Worm (Caenorhabditis elegans) whole organism, L1 larva: ENCODE results near the gene stdh-3.

ENCODE experiments used
- F16B12.6 ChIP-seq: fragments of 150-350 bp; optimal IDR thresholded peaks from 2 replicates; lab custom pipeline; 2014; ENCODE audit warnings: missing biosample characterization, missing genetic modification characterization
- Y116A8C.19 ChIP-seq: sonication (generic microtip); optimal IDR thresholded peaks from 2 replicates; lab custom pipeline; 2016; ENCODE audit warnings: missing compliant biosample characterization, missing genetic modification characterization, borderline replicate concordance
- aha-1 ChIP-seq: fragments of 150-350 bp; optimal IDR thresholded peaks from 2 replicates; lab custom pipeline; 2014; ENCODE audit warnings: missing biosample characterization, missing genetic modification characterization
- ama-1 ChIP-seq: fragments of 150-350 bp; optimal IDR thresholded peaks from 2 replicates; lab custom pipeline; 2014
- blmp-1 ChIP-seq: fragments of 150-350 bp; optimal IDR thresholded peaks from 2 replicates; lab custom pipeline; 2014; ENCODE audit warnings: missing biosample characterization, missing genetic modification characterization
- dsc-1 ChIP-seq: sonication (generic microtip); optimal IDR thresholded peaks from 2 replicates; lab custom pipeline; 2016; ENCODE audit warnings: mild to moderate bottlenecking, missing genetic modification characterization, missing compliant biosample characterization
- efl-3 ChIP-seq: fragments of 200-800 bp; sonication (Bioruptor generic); optimal IDR thresholded peaks from 2 replicates; lab custom pipeline; 2018; ENCODE audit warnings: mild to moderate bottlenecking, missing genetic modification characterization, missing compliant biosample characterization
- elt-3 ChIP-seq, 6 experiments: fragments of 150-350 bp in 1 of 6; sonication (generic microtip); optimal IDR thresholded peaks; 2 replicates each; lab custom pipeline; 2017 to 2018; ENCODE audit warnings: missing biosample characterization in 6 of 6, missing genetic modification characterization in 6 of 6, inconsistent platforms in 1 of 6
- ets-5 ChIP-seq: fragments of 200-800 bp; sonication (Bioruptor generic); IDR thresholded peaks from 2 replicates; pipeline ENCODE4 v1.3.6; 2022; ENCODE audit warnings: missing genetic modification characterization, missing compliant biosample characterization
- fkh-10 ChIP-seq: sonication (generic microtip); optimal IDR thresholded peaks from 2 replicates; lab custom pipeline; 2017; ENCODE audit warnings: missing biosample characterization, missing genetic modification reagents, missing genetic modification characterization
- fkh-8 ChIP-seq: sonication (generic microtip); optimal IDR thresholded peaks from 2 replicates; lab custom pipeline; 2016; ENCODE audit warnings: mild to moderate bottlenecking, missing genetic modification characterization, missing compliant biosample characterization
- fos-1 ChIP-seq: fragments of 150-350 bp; optimal IDR thresholded peaks from 2 replicates; lab custom pipeline; 2014; ENCODE audit warnings: missing biosample characterization, missing genetic modification characterization
- grh-1 ChIP-seq: fragments of 200-800 bp; sonication (Bioruptor generic); IDR thresholded peaks from 2 replicates; pipeline ENCODE4 v1.3.6; 2022; ENCODE audit warnings: missing genetic modification reagents, missing genetic modification characterization, missing compliant biosample characterization
- hlh-17 ChIP-seq: fragments of 200-800 bp; sonication (Bioruptor generic); optimal IDR thresholded peaks from 2 replicates; lab custom pipeline; 2018; ENCODE audit warnings: missing genetic modification characterization, mild to moderate bottlenecking, missing compliant biosample characterization, moderate library complexity, borderline replicate concordance
- hlh-4 ChIP-seq: sonication (generic microtip); optimal IDR thresholded peaks from 2 replicates; lab custom pipeline; 2016; ENCODE audit warnings: mild to moderate bottlenecking, missing genetic modification characterization, missing compliant biosample characterization
- hpl-2 ChIP-seq: fragments of 150-350 bp; optimal IDR thresholded peaks from 2 replicates; lab custom pipeline; 2014; ENCODE audit warnings: missing biosample characterization, missing genetic modification reagents, missing genetic modification characterization
- jun-1 ChIP-seq: fragments of 150-350 bp; optimal IDR thresholded peaks from 2 replicates; lab custom pipeline; 2014; ENCODE audit warnings: missing biosample characterization, missing genetic modification reagents, missing genetic modification characterization
- lin-14 ChIP-seq: fragments of 200-800 bp; sonication (Bioruptor generic); optimal IDR thresholded peaks from 2 replicates; lab custom pipeline; 2018; ENCODE audit warnings: mild to moderate bottlenecking, missing genetic modification characterization, moderate library complexity, missing compliant biosample characterization
- lin-15B ChIP-seq: fragments of 150-350 bp; sonication (generic microtip); optimal IDR thresholded peaks from 3 replicates; lab custom pipeline; 2014; ENCODE audit warnings: missing biosample characterization, missing genetic modification characterization
- lin-35 ChIP-seq, 2 experiments: fragments of 150-350 bp; optimal IDR thresholded peaks; 2 replicates each; lab custom pipeline; 2014; ENCODE audit warnings: missing biosample characterization in 2 of 2, missing genetic modification characterization in 2 of 2, missing genetic modification reagents in 2 of 2
- lin-39 ChIP-seq: fragments of 150-350 bp; optimal IDR thresholded peaks from 2 replicates; lab custom pipeline; 2014; ENCODE audit warnings: missing biosample characterization, missing genetic modification reagents, missing genetic modification characterization
- lsy-2 ChIP-seq, 2 experiments: fragments of 150-350 bp; optimal IDR thresholded peaks; 2 replicates each; lab custom pipeline; 2014; ENCODE audit warnings: missing biosample characterization in 2 of 2, missing genetic modification characterization in 2 of 2
- mab-9 ChIP-seq: fragments of 200-800 bp; sonication (Bioruptor generic); IDR thresholded peaks from 2 replicates; pipeline ENCODE4 v1.3.6; 2022; ENCODE audit warnings: missing genetic modification reagents, missing genetic modification characterization, missing compliant biosample characterization
- nhr-11 ChIP-seq: fragments of 150-350 bp; optimal IDR thresholded peaks from 2 replicates; lab custom pipeline; 2014; ENCODE audit warnings: missing biosample characterization, missing genetic modification characterization
- nhr-19 ChIP-seq: fragments of 200-800 bp; sonication (Bioruptor generic); conservative IDR thresholded peaks from 2 replicates; pipeline ENCODE4 v1.3.6; 2022; ENCODE audit warnings: missing genetic modification characterization, missing compliant biosample characterization
- nhr-20 ChIP-seq: sonication (generic microtip); optimal IDR thresholded peaks from 2 replicates; lab custom pipeline; 2016; ENCODE audit warnings: mild to moderate bottlenecking, missing genetic modification characterization, missing compliant biosample characterization
- nhr-237 ChIP-seq: fragments of 150-350 bp; optimal IDR thresholded peaks from 2 replicates; lab custom pipeline; 2014; ENCODE audit warnings: missing biosample characterization, missing genetic modification characterization
- nhr-47 ChIP-seq: sonication (generic microtip); optimal IDR thresholded peaks from 2 replicates; lab custom pipeline; 2016; ENCODE audit warnings: mild to moderate bottlenecking, missing genetic modification characterization, moderate library complexity, missing compliant biosample characterization
- nhr-71 ChIP-seq: sonication (generic microtip); optimal IDR thresholded peaks from 2 replicates; lab custom pipeline; 2016; ENCODE audit warnings: mild to moderate bottlenecking, missing genetic modification characterization, moderate library complexity, missing compliant biosample characterization
- nhr-84 ChIP-seq: sonication (generic microtip); optimal IDR thresholded peaks from 2 replicates; lab custom pipeline; 2017; ENCODE audit warnings: missing biosample characterization, missing genetic modification characterization
- nhr-85 ChIP-seq: sonication (generic microtip); peaks from one replicate; lab custom pipeline; 2016; ENCODE audit warnings: missing genetic modification characterization, inconsistent platforms, missing compliant biosample characterization
- nhr-90 ChIP-seq: sonication (generic microtip); optimal IDR thresholded peaks from 2 replicates; lab custom pipeline; 2016; ENCODE audit warnings: mild to moderate bottlenecking, missing genetic modification characterization, missing compliant biosample characterization; ENCODE audit not compliant: poor library complexity
- pax-3 ChIP-seq: fragments of 200-800 bp; sonication (Bioruptor generic); optimal IDR thresholded peaks from 2 replicates; lab custom pipeline; 2018; ENCODE audit warnings: mild to moderate bottlenecking, missing genetic modification characterization, moderate library complexity, missing compliant biosample characterization
- pqm-1 ChIP-seq: sonication (generic microtip); optimal IDR thresholded peaks from 3 replicates; lab custom pipeline; 2017; ENCODE audit warnings: missing biosample characterization, missing genetic modification characterization
- skn-1 ChIP-seq: fragments of 150-350 bp; optimal IDR thresholded peaks from 2 replicates; lab custom pipeline; 2014; ENCODE audit warnings: missing biosample characterization, missing genetic modification characterization
- snpc-4 ChIP-seq: fragments of 150-350 bp; optimal IDR thresholded peaks from 2 replicates; lab custom pipeline; 2014; ENCODE audit warnings: missing biosample characterization, missing genetic modification characterization
- unc-130 ChIP-seq: fragments of 150-350 bp; optimal IDR thresholded peaks from 2 replicates; lab custom pipeline; 2017; ENCODE audit warnings: missing biosample characterization, missing genetic modification characterization, inconsistent platforms
- unc-86 ChIP-seq: sonication (generic microtip); optimal IDR thresholded peaks from 2 replicates; lab custom pipeline; 2016; ENCODE audit warnings: missing genetic modification characterization, missing compliant biosample characterization
- unc-98 ChIP-seq: fragments of 200-800 bp; sonication (Bioruptor generic); IDR thresholded peaks from 2 replicates; pipeline ENCODE4 v1.3.6; 2022; ENCODE audit warnings: missing genetic modification characterization, missing compliant biosample characterization
- zag-1 ChIP-seq: fragments of 150-350 bp; optimal IDR thresholded peaks from 2 replicates; lab custom pipeline; 2014; ENCODE audit warnings: missing biosample characterization, missing genetic modification characterization
- zip-4 ChIP-seq: fragments of 200-800 bp; sonication (Bioruptor generic); optimal IDR thresholded peaks from 2 replicates; lab custom pipeline; 2018; ENCODE audit warnings: mild to moderate bottlenecking, missing genetic modification characterization, moderate library complexity, missing compliant biosample characterization

The stdh-3 gene

ce11 chrV:13935423-13935822 is 31.0 kb downstream of the stdh-3 start:
- no peak for TF ChIP-seq nhr-90 (tag; lab: Kevin White, UChicago)
- TF ChIP-seq lin-14 (GFP tag; lab: Kevin White, UChicago), result no peak
- no peak for TF ChIP-seq nhr-84
- peak; percentile 41 for TF ChIP-seq blmp-1
- no peak for TF ChIP-seq ets-5 (GFP tag; lab: Robert Waterston, UW)
- no peak for TF ChIP-seq Y116A8C.19 (tag; lab: Kevin White, UChicago)
- no peak for TF ChIP-seq pax-3
- no peak for TF ChIP-seq fkh-10 (GFP tag; lab: Kevin White, UChicago)
- peak in 1 of 2 experiments; percentile 2 for TF ChIP-seq lsy-2 (tag; optimal IDR thresholded peaks at IDR 0.05; lab: Kevin White, UChicago)
- TF ChIP-seq skn-1 (tag; lab: Kevin White, UChicago), result no peak
- TF ChIP-seq pqm-1 (tag; lab: Kevin White, UChicago), result no peak
- no peak for TF ChIP-seq nhr-19 (GFP tag; lab: Robert Waterston, UW)
- no peak for TF ChIP-seq unc-98 (GFP tag; lab: Robert Waterston, UW)
- TF ChIP-seq elt-3 (tag; optimal IDR thresholded peaks at IDR 0.05; lab: Kevin White, UChicago), result peak in 5 of 6 experiments; percentile 25 to 93 (median 82)
- no peak for TF ChIP-seq jun-1
- no peak for TF ChIP-seq unc-130
- no peak for TF ChIP-seq dsc-1
- no peak for TF ChIP-seq hlh-4 (tag; lab: Kevin White, UChicago)

ce11 chrV:13936052-13936451 is 31.6 kb downstream of the stdh-3 start:
- TF ChIP-seq blmp-1, result peak; percentile 19
- TF ChIP-seq elt-3 (tag; optimal IDR thresholded peaks at IDR 0.05; lab: Kevin White, UChicago), result peak in 2 of 6 experiments; percentile 25 to 31
- TF ChIP-seq zip-4, result no peak
- no peak for TF ChIP-seq skn-1 (tag; lab: Kevin White, UChicago)
- TF ChIP-seq nhr-20 (tag; lab: Kevin White, UChicago), result peak; percentile 2
- peak; percentile 63 for TF ChIP-seq grh-1 (GFP tag; lab: Robert Waterston, UW)
- no peak for TF ChIP-seq fos-1 (tag; lab: Kevin White, UChicago)
- TF ChIP-seq nhr-71 (tag; lab: Kevin White, UChicago), result peak; percentile 1
- peak; percentile 77 for TF ChIP-seq nhr-85 (tag; lab: Kevin White, UChicago)
- TF ChIP-seq lin-35 (GFP tag; optimal IDR thresholded peaks at IDR 0.05; lab: Kevin White, UChicago), result peak in 1 of 2 experiments; percentile 11

ce11 chrV:13936850-13937249 is 32.4 kb downstream of the stdh-3 start, which contains the start of gene srw-145:
Gene srw-145, plus strand, starts transcription at chrV:13937150.
- TF ChIP-seq hlh-17 (GFP tag; lab: Kevin White, UChicago), result no peak
- TF ChIP-seq nhr-237 (tag; lab: Kevin White, UChicago), result no peak
- TF ChIP-seq fkh-8 (tag; lab: Kevin White, UChicago), result peak; percentile 45
- no peak for TF ChIP-seq Y116A8C.19 (tag; lab: Kevin White, UChicago)
- peak; percentile 31 for TF ChIP-seq nhr-11 (tag; lab: Kevin White, UChicago)
- no peak for TF ChIP-seq fos-1 (tag; lab: Kevin White, UChicago)
- no peak for TF ChIP-seq ama-1 (lab: Kevin White, UChicago)
- TF ChIP-seq nhr-71 (tag; lab: Kevin White, UChicago), result peak; percentile 48
- no peak for TF ChIP-seq zag-1 (tag; lab: Kevin White, UChicago)
- TF ChIP-seq nhr-47, result peak; percentile 44
- TF ChIP-seq, all 84 proteins: peak for 4

ce11 chrV:13942082-13942481 is 37.7 kb downstream of the stdh-3 start, which contains the start of gene dpr-1:
Gene dpr-1, minus strand, starts transcription at chrV:13942182.
- TF ChIP-seq lin-39 (no peak), efl-3 (GFP tag; lab: Kevin White, UChicago) (no peak), aha-1 (no peak), jun-1 (no peak), mab-9 (GFP tag; lab: Robert Waterston, UW) (no peak), snpc-4 (tag; lab: Kevin White, UChicago) (no peak), fkh-10 (GFP tag; lab: Kevin White, UChicago) (no peak), zag-1 (tag; lab: Kevin White, UChicago) (no peak), skn-1 (tag; lab: Kevin White, UChicago) (no peak), hpl-2 (no peak), pax-3 (no peak), elt-3 (tag; optimal IDR thresholded peaks at IDR 0.05; lab: Kevin White, UChicago) (no peak), lin-15B (tag; lab: Kevin White, UChicago) (no peak), F16B12.6 (tag; lab: Kevin White, UChicago) (no peak), unc-86 (tag; lab: Kevin White, UChicago) (no peak)
